Worm (Caenorhabditis elegans) whole organism, L1 larva: ENCODE data around the gene rps-13.

Experiments used
- C04F5.9 ChIP-seq: sonication (generic microtip); optimal IDR thresholded peaks from 2 replicates; lab custom pipeline; 2016; ENCODE audit warnings: missing genetic modification characterization, missing compliant biosample characterization
- C16A3.4 ChIP-seq: fragments of 150-350 bp; optimal IDR thresholded peaks from 2 replicates; lab custom pipeline; 2014; ENCODE audit warnings: missing biosample characterization, missing genetic modification characterization
- aha-1 ChIP-seq: fragments of 150-350 bp; optimal IDR thresholded peaks from 2 replicates; lab custom pipeline; 2014; ENCODE audit warnings: missing biosample characterization, missing genetic modification characterization
- ama-1 ChIP-seq: fragments of 150-350 bp; optimal IDR thresholded peaks from 2 replicates; lab custom pipeline; 2014
- blmp-1 ChIP-seq: fragments of 150-350 bp; optimal IDR thresholded peaks from 2 replicates; lab custom pipeline; 2014; ENCODE audit warnings: missing biosample characterization, missing genetic modification characterization
- ceh-82 ChIP-seq, 3 experiments: fragments of 150-350 bp in 1 of 3; sonication (generic microtip) in 2 of 3; optimal IDR thresholded peaks; 2 replicates each; lab custom pipeline; 2014 to 2017; ENCODE audit warnings: missing biosample characterization in 3 of 3, missing genetic modification characterization in 3 of 3
- ceh-88 ChIP-seq: fragments of 200-800 bp; sonication (Bioruptor generic); IDR thresholded peaks from 2 replicates; pipeline ENCODE4 v1.3.6; 2022; ENCODE audit warnings: missing genetic modification characterization, missing compliant biosample characterization
- ces-1 ChIP-seq: fragments of 150-350 bp; optimal IDR thresholded peaks from 2 replicates; lab custom pipeline; 2014; ENCODE audit warnings: missing biosample characterization, missing genetic modification reagents, missing genetic modification characterization
- dsc-1 ChIP-seq: sonication (generic microtip); optimal IDR thresholded peaks from 2 replicates; lab custom pipeline; 2016; ENCODE audit warnings: mild to moderate bottlenecking, missing genetic modification characterization, missing compliant biosample characterization
- efl-1 ChIP-seq, 4 experiments: fragments of 150-350 bp; optimal IDR thresholded peaks in 3 of 4; peaks in 1 of 4; 1 replicate in 1 of 4; 2 replicates in 3 of 4; lab custom pipeline; 2014; ENCODE audit warnings: missing biosample characterization in 2 of 4, missing genetic modification characterization in 2 of 4, missing genetic modification reagents in 2 of 4
- efl-3 ChIP-seq: fragments of 200-800 bp; sonication (Bioruptor generic); optimal IDR thresholded peaks from 2 replicates; lab custom pipeline; 2018; ENCODE audit warnings: mild to moderate bottlenecking, missing genetic modification characterization, missing compliant biosample characterization
- elt-2 ChIP-seq: sonication (generic microtip); optimal IDR thresholded peaks from 2 replicates; lab custom pipeline; 2016; ENCODE audit warnings: missing genetic modification characterization, mild to moderate bottlenecking, inconsistent platforms, missing compliant biosample characterization, missing genetic modification reagents
- ets-5 ChIP-seq: fragments of 200-800 bp; sonication (Bioruptor generic); IDR thresholded peaks from 2 replicates; pipeline ENCODE4 v1.3.6; 2022; ENCODE audit warnings: missing genetic modification characterization, missing compliant biosample characterization
- fkh-4 ChIP-seq: sonication (generic microtip); optimal IDR thresholded peaks from 2 replicates; lab custom pipeline; 2016; ENCODE audit warnings: missing compliant biosample characterization, missing genetic modification characterization, borderline replicate concordance
- fos-1 ChIP-seq: fragments of 150-350 bp; optimal IDR thresholded peaks from 2 replicates; lab custom pipeline; 2014; ENCODE audit warnings: missing biosample characterization, missing genetic modification characterization
- grh-1 ChIP-seq: fragments of 200-800 bp; sonication (Bioruptor generic); IDR thresholded peaks from 2 replicates; pipeline ENCODE4 v1.3.6; 2022; ENCODE audit warnings: missing genetic modification reagents, missing genetic modification characterization, missing compliant biosample characterization
- hpl-2 ChIP-seq: fragments of 150-350 bp; optimal IDR thresholded peaks from 2 replicates; lab custom pipeline; 2014; ENCODE audit warnings: missing biosample characterization, missing genetic modification reagents, missing genetic modification characterization
- lin-14 ChIP-seq: fragments of 200-800 bp; sonication (Bioruptor generic); optimal IDR thresholded peaks from 2 replicates; lab custom pipeline; 2018; ENCODE audit warnings: mild to moderate bottlenecking, missing genetic modification characterization, moderate library complexity, missing compliant biosample characterization
- lin-15B ChIP-seq: fragments of 150-350 bp; sonication (generic microtip); optimal IDR thresholded peaks from 3 replicates; lab custom pipeline; 2014; ENCODE audit warnings: missing biosample characterization, missing genetic modification characterization
- lin-35 ChIP-seq, 2 experiments: fragments of 150-350 bp; optimal IDR thresholded peaks; 2 replicates each; lab custom pipeline; 2014; ENCODE audit warnings: missing biosample characterization in 2 of 2, missing genetic modification characterization in 2 of 2, missing genetic modification reagents in 2 of 2
- lir-3 ChIP-seq: sonication (generic microtip); optimal IDR thresholded peaks from 2 replicates; lab custom pipeline; 2016; ENCODE audit warnings: mild to moderate bottlenecking, missing genetic modification characterization, moderate library complexity, missing compliant biosample characterization; ENCODE audit not compliant: poor library complexity
- mab-9 ChIP-seq: fragments of 200-800 bp; sonication (Bioruptor generic); IDR thresholded peaks from 2 replicates; pipeline ENCODE4 v1.3.6; 2022; ENCODE audit warnings: missing genetic modification reagents, missing genetic modification characterization, missing compliant biosample characterization
- mdl-1 ChIP-seq, 2 experiments: fragments of 150-350 bp; optimal IDR thresholded peaks; 2 replicates each; lab custom pipeline; 2014 to 2017; ENCODE audit warnings: missing biosample characterization in 2 of 2, missing genetic modification characterization in 2 of 2, inconsistent platforms in 1 of 2
- mef-2 ChIP-seq: fragments of 150-350 bp; optimal IDR thresholded peaks from 2 replicates; lab custom pipeline; 2014; ENCODE audit warnings: missing biosample characterization, missing genetic modification characterization
- mep-1 ChIP-seq: fragments of 150-350 bp; optimal IDR thresholded peaks from 2 replicates; lab custom pipeline; 2014; ENCODE audit warnings: missing biosample characterization, missing genetic modification characterization
- nhr-237 ChIP-seq: fragments of 150-350 bp; optimal IDR thresholded peaks from 2 replicates; lab custom pipeline; 2014; ENCODE audit warnings: missing biosample characterization, missing genetic modification characterization
- nhr-28 ChIP-seq: fragments of 150-350 bp; optimal IDR thresholded peaks from 2 replicates; lab custom pipeline; 2014; ENCODE audit warnings: missing biosample characterization, missing genetic modification characterization
- nhr-47 ChIP-seq: sonication (generic microtip); optimal IDR thresholded peaks from 2 replicates; lab custom pipeline; 2016; ENCODE audit warnings: mild to moderate bottlenecking, missing genetic modification characterization, moderate library complexity, missing compliant biosample characterization
- nhr-85 ChIP-seq: sonication (generic microtip); peaks from one replicate; lab custom pipeline; 2016; ENCODE audit warnings: missing genetic modification characterization, inconsistent platforms, missing compliant biosample characterization
- nhr-90 ChIP-seq: sonication (generic microtip); optimal IDR thresholded peaks from 2 replicates; lab custom pipeline; 2016; ENCODE audit warnings: mild to moderate bottlenecking, missing genetic modification characterization, missing compliant biosample characterization; ENCODE audit not compliant: poor library complexity
- pag-3 ChIP-seq: sonication (generic microtip); optimal IDR thresholded peaks from 2 replicates; lab custom pipeline; 2017; ENCODE audit warnings: missing genetic modification characterization, mild to moderate bottlenecking, missing compliant biosample characterization, antibody characterized with exemption, borderline replicate concordance; ENCODE audit not compliant: insufficient read depth
- pax-3 ChIP-seq: fragments of 200-800 bp; sonication (Bioruptor generic); optimal IDR thresholded peaks from 2 replicates; lab custom pipeline; 2018; ENCODE audit warnings: mild to moderate bottlenecking, missing genetic modification characterization, moderate library complexity, missing compliant biosample characterization
- pqm-1 ChIP-seq: sonication (generic microtip); optimal IDR thresholded peaks from 3 replicates; lab custom pipeline; 2017; ENCODE audit warnings: missing biosample characterization, missing genetic modification characterization
- skn-1 ChIP-seq: fragments of 150-350 bp; optimal IDR thresholded peaks from 2 replicates; lab custom pipeline; 2014; ENCODE audit warnings: missing biosample characterization, missing genetic modification characterization
- snpc-4 ChIP-seq: fragments of 150-350 bp; optimal IDR thresholded peaks from 2 replicates; lab custom pipeline; 2014; ENCODE audit warnings: missing biosample characterization, missing genetic modification characterization
- tbx-2 ChIP-seq: sonication (generic microtip); optimal IDR thresholded peaks from 2 replicates; lab custom pipeline; 2016; ENCODE audit warnings: missing genetic modification characterization, missing compliant biosample characterization
- unc-86 ChIP-seq: sonication (generic microtip); optimal IDR thresholded peaks from 2 replicates; lab custom pipeline; 2016; ENCODE audit warnings: missing genetic modification characterization, missing compliant biosample characterization
- unc-98 ChIP-seq: fragments of 200-800 bp; sonication (Bioruptor generic); IDR thresholded peaks from 2 replicates; pipeline ENCODE4 v1.3.6; 2022; ENCODE audit warnings: missing genetic modification characterization, missing compliant biosample characterization
- xbp-1 ChIP-seq: sonication (generic microtip); optimal IDR thresholded peaks from 2 replicates; lab custom pipeline; 2016; ENCODE audit warnings: missing genetic modification characterization, missing compliant biosample characterization
- zag-1 ChIP-seq: fragments of 150-350 bp; optimal IDR thresholded peaks from 2 replicates; lab custom pipeline; 2014; ENCODE audit warnings: missing biosample characterization, missing genetic modification characterization
- ztf-11 ChIP-seq, 2 experiments: sonication (generic microtip); optimal IDR thresholded peaks; 2 replicates each; lab custom pipeline; 2016 to 2017; ENCODE audit warnings: missing genetic modification characterization in 2 of 2, missing biosample characterization in 1 of 2, missing compliant biosample characterization in 1 of 2

rps-13 gene

ce11 chrIII:6344737-6345136 is 30.1 kb downstream of the rps-13 start (continued):
- TF ChIP-seq grh-1 (GFP tag; lab: Robert Waterston, UW) (peak; percentile 55; the same call in 1 of the 2 replicates), nhr-28 (no peak), skn-1 (tag; lab: Kevin White, UChicago) (peak; percentile 66), nhr-237 (tag; lab: Kevin White, UChicago) (peak; percentile 52), blmp-1 (peak; percentile 28), mab-9 (GFP tag; lab: Robert Waterston, UW) (peak; percentile 54), xbp-1 (tag; lab: Kevin White, UChicago) (peak; percentile 80), pqm-1 (tag; lab: Kevin White, UChicago) (no peak), mep-1 (tag; lab: Kevin White, UChicago) (peak; percentile 89), pag-3 (peak; percentile 49), aha-1 (tag; lab: Kevin White, UChicago) (no peak), snpc-4 (tag; lab: Kevin White, UChicago) (peak; percentile 70), C04F5.9 (tag; lab: Kevin White, UChicago) (peak; percentile 71), ces-1 (GFP tag; lab: Kevin White, UChicago) (no peak), lir-3 (tag; lab: Kevin White, UChicago) (peak; percentile 51), dsc-1 (tag; lab: Kevin White, UChicago) (peak; percentile 84), efl-1 (optimal IDR thresholded peaks at IDR 0.05; lab: Kevin White, UChicago) (peak; percentile 85 to 86), efl-1 (GFP tag; optimal IDR thresholded peaks at IDR 0.05 in 1 of 2; lab: Kevin White, UChicago) (peak; percentile 75 to 97), hpl-2 (GFP tag; lab: Kevin White, UChicago) (peak; percentile 73), efl-3 (GFP tag; lab: Kevin White, UChicago) (no peak), C16A3.4 (peak; percentile 94), lin-15B (tag; lab: Kevin White, UChicago) (peak; percentile 51), ets-5 (no peak), lin-14 (GFP tag; lab: Kevin White, UChicago) (peak; percentile 91), ceh-88 (no peak), tbx-2 (tag; lab: Kevin White, UChicago) (peak; percentile 81), pax-3 (tag; lab: Kevin White, UChicago) (peak; percentile 30), unc-86 (tag; lab: Kevin White, UChicago) (peak; percentile 78), ztf-11 (tag; optimal IDR thresholded peaks at IDR 0.05; lab: Kevin White, UChicago) (peak in 1 of 2 experiments; percentile 40), nhr-90 (tag; lab: Kevin White, UChicago) (peak; percentile 83), unc-98 (GFP tag; lab: Robert Waterston, UW) (0 out of 2 replicates have a peak, but pooled peaks have one; percentile 26), ama-1 (peak; percentile 44), fos-1 (tag; lab: Kevin White, UChicago) (peak; percentile 87), nhr-47 (tag; lab: Kevin White, UChicago) (peak; percentile 90), ceh-82 (tag; optimal IDR thresholded peaks at IDR 0.05; lab: Kevin White, UChicago) (peak; percentile 76 to 85 (median 79)), nhr-85 (peak; percentile 94), lin-35 (GFP tag; optimal IDR thresholded peaks at IDR 0.05; lab: Kevin White, UChicago) (peak; percentile 84 to 87), fkh-4 (tag; lab: Kevin White, UChicago) (peak; percentile 44), mef-2 (tag; lab: Kevin White, UChicago) (no peak), elt-2 (tag; lab: Kevin White, UChicago) (peak; percentile 39), zag-1 (tag; lab: Kevin White, UChicago) (peak; percentile 84)

DNA sequence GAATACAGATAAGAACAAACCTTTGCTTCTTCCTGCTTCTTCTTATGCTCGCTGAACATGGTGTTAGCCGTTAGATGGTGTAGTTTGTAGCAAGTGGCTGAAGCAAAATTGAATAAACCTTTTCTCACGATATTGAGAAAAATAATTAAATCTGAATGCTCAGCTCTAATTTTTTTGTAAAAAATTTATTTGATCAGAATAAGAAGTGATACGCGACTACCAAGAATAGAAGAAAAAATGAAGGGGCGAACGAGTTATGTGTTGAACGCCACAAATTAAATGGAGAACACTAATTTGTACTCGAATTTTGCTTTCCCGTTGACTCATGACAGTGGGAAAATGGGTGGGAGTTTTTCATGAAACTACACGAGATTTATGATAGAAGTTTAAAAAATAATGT is 31.6 kb downstream of the rps-13 start, which contains the start of gene C56G2.9:
TSS of gene C56G2.9 (minus strand) at position 101 of the 400 bp plus-strand sequence.
- no peak for TF ChIP-seq mdl-1 (tag; optimal IDR thresholded peaks at IDR 0.05; lab: Kevin White, UChicago)
- no peak for TF ChIP-seq skn-1 (tag; lab: Kevin White, UChicago)
